Worm (Caenorhabditis elegans) whole organism, early embryonic: Measurements from ENCODE around the gene cest-5.1.
"Not testable (repeated sequence)": the region's sequence is repeated elsewhere in the genome, so short reads cannot be mapped to it uniquely, and the experiment has no call there.

Experiments used
- B0310.2 ChIP-seq: sonication (generic microtip); optimal IDR thresholded peaks from 2 replicates; lab custom pipeline; 2016; ENCODE audit warnings: mild to moderate bottlenecking, missing genetic modification characterization, missing compliant biosample characterization
- F13C5.2 ChIP-seq: sonication (generic microtip); optimal IDR thresholded peaks from 2 replicates; lab custom pipeline; 2017; ENCODE audit warnings: mild to moderate bottlenecking, missing genetic modification characterization, inconsistent platforms, missing compliant biosample characterization
- aly-1 ChIP-seq: sonication (generic microtip); optimal IDR thresholded peaks from 2 replicates; lab custom pipeline; 2016; ENCODE audit warnings: missing genetic modification characterization, missing compliant biosample characterization
- ama-1 ChIP-seq: fragments of 150-350 bp; optimal IDR thresholded peaks from 2 replicates; lab custom pipeline; 2014
- ceh-13 ChIP-seq: fragments of 200-800 bp; sonication (Bioruptor generic); optimal IDR thresholded peaks from 2 replicates; lab custom pipeline; 2018; ENCODE audit warnings: mild to moderate bottlenecking, missing genetic modification characterization, missing compliant biosample characterization
- ceh-36 ChIP-seq: sonication (generic microtip); optimal IDR thresholded peaks from 2 replicates; lab custom pipeline; 2016; ENCODE audit warnings: missing genetic modification characterization, inconsistent platforms, missing compliant biosample characterization
- ets-7 ChIP-seq: sonication (generic microtip); optimal IDR thresholded peaks from 2 replicates; lab custom pipeline; 2016; ENCODE audit warnings: missing genotype, missing genetic modification characterization, missing compliant biosample characterization
- flt-1 ChIP-seq: fragments of 200-800 bp; sonication (Bioruptor generic); IDR thresholded peaks from 2 replicates; pipeline ENCODE4 v1.3.6; 2022; ENCODE audit warnings: missing genetic modification characterization, missing compliant biosample characterization
- hmbx-1 ChIP-seq: sonication (generic microtip); optimal IDR thresholded peaks from 2 replicates; lab custom pipeline; 2016; ENCODE audit warnings: mild to moderate bottlenecking, missing genetic modification characterization, missing compliant biosample characterization
- hmg-4 ChIP-seq: fragments of 200-800 bp; sonication (Bioruptor generic); optimal IDR thresholded peaks from 2 replicates; lab custom pipeline; 2018; ENCODE audit warnings: mild to moderate bottlenecking, missing genetic modification characterization, missing compliant biosample characterization
- hnd-1 ChIP-seq: sonication (generic microtip); optimal IDR thresholded peaks from 2 replicates; lab custom pipeline; 2016; ENCODE audit warnings: missing genetic modification characterization, missing compliant biosample characterization
- pes-1 ChIP-seq: fragments of 200-800 bp; sonication (Bioruptor generic); IDR thresholded peaks from 2 replicates; pipeline ENCODE4 v1.3.6; 2022; ENCODE audit warnings: missing genetic modification reagents, missing genetic modification characterization, missing compliant biosample characterization
- scrt-1 ChIP-seq: fragments of 200-800 bp; sonication (Bioruptor generic); IDR thresholded peaks from 2 replicates; pipeline ENCODE4 v1.3.6; 2022; ENCODE audit warnings: missing genetic modification characterization, missing compliant biosample characterization
- sea-1 ChIP-seq: fragments of 200-800 bp; sonication (Bioruptor generic); conservative IDR thresholded peaks from 2 replicates; pipeline ENCODE4 v1.3.6; 2022; ENCODE audit warnings: missing genetic modification characterization, missing compliant biosample characterization
- tbx-11 ChIP-seq: fragments of 200-800 bp; sonication (Bioruptor generic); IDR thresholded peaks from 2 replicates; pipeline ENCODE4 v1.3.6; 2022; ENCODE audit warnings: missing genetic modification characterization, missing compliant biosample characterization
- tbx-37 ChIP-seq: fragments of 200-800 bp; sonication (Bioruptor generic); conservative IDR thresholded peaks from 2 replicates; pipeline ENCODE4 v1.3.6; 2022; ENCODE audit warnings: missing genetic modification reagents, missing genetic modification characterization, missing compliant biosample characterization
- tra-4 ChIP-seq: sonication (generic microtip); optimal IDR thresholded peaks from 2 replicates; lab custom pipeline; 2017; ENCODE audit warnings: missing genetic modification characterization, missing compliant biosample characterization

Gene cest-5.1

DNA sequence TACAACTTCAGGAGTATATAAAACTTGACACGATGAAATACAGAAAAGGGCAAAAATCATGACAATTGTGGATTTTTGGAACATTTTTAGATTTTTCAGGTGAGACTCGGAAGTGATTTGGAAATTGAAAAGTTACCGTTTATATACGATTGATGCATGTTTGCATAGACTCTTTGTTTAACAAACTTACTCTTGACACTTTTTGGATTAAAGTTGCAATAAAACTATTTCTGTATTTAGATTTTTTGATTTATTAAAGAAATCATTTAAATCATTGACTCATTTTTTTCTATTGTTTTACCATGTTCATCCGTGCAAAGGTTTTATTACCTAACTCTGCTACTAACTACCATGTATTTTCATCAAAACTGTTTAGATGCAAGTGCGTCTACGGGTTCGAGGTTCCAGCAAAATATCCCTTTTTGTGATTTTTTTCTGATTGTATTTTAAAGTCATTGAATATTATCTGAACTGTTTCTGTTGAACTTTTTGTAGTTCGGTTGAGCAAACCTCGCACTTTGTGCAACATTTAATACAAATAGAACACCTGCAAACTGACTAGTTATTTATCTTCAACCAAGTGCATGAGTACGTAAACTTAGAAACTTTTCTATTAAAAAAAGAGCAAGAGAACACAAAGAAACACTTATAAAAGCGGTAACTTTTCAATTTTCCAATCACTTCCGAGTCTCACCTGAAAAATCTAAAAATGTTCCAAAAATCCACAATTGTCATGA lies 40.4 kb downstream of the cest-5.1 start, which contains the start of the genes nspb-1 and nspb-2:
Gene nspb-1, minus strand, starts transcription at position 101 of the 737 bp plus-strand sequence.
Gene nspb-2, plus strand, starts transcription at position 687 of the 737 bp plus-strand sequence.
- not testable (repeated sequence) for TF ChIP-seq tbx-37 (GFP tag; lab: Robert Waterston, UW); ceh-13 (GFP tag; lab: Kevin White, UChicago); ets-7 (tag; lab: Kevin White, UChicago)

- no peak for TF ChIP-seq aly-1 (tag; lab: Kevin White, UChicago)
- TF ChIP-seq ama-1 (lab: Kevin White, UChicago), result no peak
Observed at ce11 chrIV:6590029-6590428, 41.5 kb downstream of the cest-5.1 start, which contains the start of the genes lec-11 and irld-7. Gene lec-11, minus strand, starts transcription at chrIV:6590154. Gene irld-7, plus strand, starts transcription at chrIV:6590360.

DNA sequence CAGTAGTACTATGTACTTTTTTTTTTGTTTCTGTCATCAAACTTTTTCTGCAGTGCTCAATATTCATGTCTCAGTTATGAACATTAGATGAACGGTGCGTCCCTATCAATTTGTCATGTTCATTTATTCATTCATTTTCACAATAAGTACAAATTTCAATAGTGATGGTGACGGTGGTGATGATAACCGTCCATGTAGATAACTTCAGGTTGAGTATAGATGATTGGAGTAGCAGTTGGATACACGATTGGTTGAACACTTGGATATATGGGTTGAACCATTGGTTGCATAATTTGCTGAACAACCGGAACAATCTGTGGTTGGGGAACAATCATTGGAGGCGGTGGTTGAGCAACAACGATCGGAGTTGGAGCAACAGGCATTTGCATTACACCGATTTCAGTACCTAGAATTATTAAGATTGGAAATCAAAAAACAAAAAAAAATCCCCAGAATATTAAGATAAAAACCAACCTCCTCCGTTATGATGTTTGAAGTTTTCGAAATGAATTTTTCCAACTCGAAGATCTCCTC lies 43.4 kb downstream of the cest-5.1 start:
- TF ChIP-seq hnd-1, result no peak
- TF ChIP-seq ceh-13 (GFP tag; lab: Kevin White, UChicago), result no peak
- TF ChIP-seq pes-1, result no peak
- no peak for TF ChIP-seq sea-1
- TF ChIP-seq tra-4 (tag; lab: Kevin White, UChicago), result no peak
- TF ChIP-seq ceh-36 (tag; lab: Kevin White, UChicago), result no peak
- TF ChIP-seq flt-1 (GFP tag; lab: Robert Waterston, UW), result no peak
- TF ChIP-seq tbx-37 (GFP tag; lab: Robert Waterston, UW), result no peak

DNA sequence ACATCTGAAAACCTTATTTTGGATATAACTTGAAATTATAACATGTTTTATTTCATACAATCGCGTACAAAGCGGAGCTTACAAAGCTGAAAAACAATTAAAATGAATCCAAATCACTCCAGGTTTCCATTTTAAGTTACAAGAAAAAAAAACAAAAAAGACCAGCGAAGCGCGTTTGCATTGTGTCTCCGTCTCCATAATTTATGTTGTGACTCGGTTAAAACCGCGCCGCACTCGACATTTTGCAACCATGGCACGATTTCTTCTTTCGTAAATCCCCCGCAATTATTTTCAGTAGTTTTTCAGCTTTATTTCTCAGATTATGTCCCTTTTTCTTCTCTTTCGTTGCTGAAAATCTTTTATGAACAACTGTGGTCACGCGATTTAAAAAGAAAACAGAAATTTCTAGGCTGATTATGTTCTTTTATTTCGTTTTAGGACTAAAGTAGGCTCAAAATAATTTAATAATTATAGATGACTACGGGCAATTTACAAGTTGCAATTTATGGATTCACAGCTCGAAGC lies 46.1 kb downstream of the cest-5.1 start, which contains the start of the genes F38A5.2 and dnj-11:
Gene F38A5.2, minus strand, starts transcription at position 4 of the 525 bp plus-strand sequence.
Gene dnj-11, plus strand, starts transcription at position 475 of the 525 bp plus-strand sequence.
- TF ChIP-seq tra-4 (tag; lab: Kevin White, UChicago) (no peak), hmbx-1 (tag; lab: Kevin White, UChicago) (no peak), F13C5.2 (tag; lab: Kevin White, UChicago) (peak; percentile 59), hnd-1 (no peak)

DNA sequence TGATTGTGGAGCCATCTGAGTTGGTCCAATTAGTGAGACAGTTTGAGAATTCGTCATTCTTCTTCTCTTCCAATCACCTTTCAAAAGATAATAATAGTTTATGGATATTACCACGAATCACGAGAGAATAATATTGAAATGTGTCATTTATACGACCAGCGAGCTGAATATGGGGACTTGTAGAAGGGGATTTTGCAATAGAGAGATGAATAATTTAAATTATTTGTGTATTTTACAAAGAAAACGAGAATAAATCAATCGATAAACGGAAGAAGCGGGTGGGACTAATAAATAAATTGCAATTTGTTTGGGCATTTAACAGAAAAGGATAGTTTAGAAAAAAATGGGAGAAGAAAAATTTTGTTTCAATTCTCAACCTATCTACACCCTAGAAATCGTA lies 49.0 kb downstream of the cest-5.1 start, which contains the start of gene odr-8:
Gene odr-8, minus strand, starts transcription at position 101 of the 400 bp plus-strand sequence.
- TF ChIP-seq tbx-11 (GFP tag; lab: Robert Waterston, UW) (no peak), F13C5.2 (tag; lab: Kevin White, UChicago) (no peak), ets-7 (tag; lab: Kevin White, UChicago) (no peak), B0310.2 (no peak), hmg-4 (GFP tag; lab: Kevin White, UChicago) (no peak), tbx-37 (GFP tag; lab: Robert Waterston, UW) (no peak), sea-1 (no peak), scrt-1 (GFP tag; lab: Robert Waterston, UW) (no peak), ceh-13 (GFP tag; lab: Kevin White, UChicago) (no peak), hnd-1 (no peak), ceh-36 (tag; lab: Kevin White, UChicago) (no peak), ama-1 (lab: Kevin White, UChicago) (no peak), hmbx-1 (tag; lab: Kevin White, UChicago) (no peak), pes-1 (no peak), aly-1 (tag; lab: Kevin White, UChicago) (no peak), flt-1 (GFP tag; lab: Robert Waterston, UW) (no peak), tra-4 (tag; lab: Kevin White, UChicago) (no peak)

DNA sequence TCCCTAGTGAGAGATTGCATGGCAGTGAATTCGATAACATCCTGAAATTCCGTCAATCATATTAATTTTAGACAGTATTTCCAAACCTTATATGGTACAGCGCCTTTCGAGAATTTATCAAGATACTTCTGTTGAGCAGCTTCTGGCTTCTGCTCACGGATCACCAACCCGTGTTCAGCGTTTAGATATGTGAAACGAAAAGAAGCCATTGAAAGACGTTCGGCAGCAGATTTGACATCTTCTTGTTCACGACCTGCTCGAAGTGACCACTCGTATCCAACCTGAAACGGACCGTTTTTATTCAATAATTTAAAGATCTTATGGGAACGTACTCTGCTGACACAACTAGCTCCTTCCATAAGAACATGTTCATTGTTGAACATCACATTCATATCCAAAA lies 49.9 kb downstream of the cest-5.1 start:
- TF ChIP-seq ceh-13 (GFP tag; lab: Kevin White, UChicago) (no peak), ama-1 (lab: Kevin White, UChicago) (no peak), hmg-4 (GFP tag; lab: Kevin White, UChicago) (no peak), scrt-1 (GFP tag; lab: Robert Waterston, UW) (no peak), ets-7 (tag; lab: Kevin White, UChicago) (no peak), F13C5.2 (tag; lab: Kevin White, UChicago) (no peak), aly-1 (tag; lab: Kevin White, UChicago) (no peak), ceh-36 (tag; lab: Kevin White, UChicago) (no peak), hmbx-1 (tag; lab: Kevin White, UChicago) (no peak), tbx-37 (GFP tag; lab: Robert Waterston, UW) (no peak), tra-4 (tag; lab: Kevin White, UChicago) (no peak), pes-1 (no peak), hnd-1 (no peak), sea-1 (no peak), B0310.2 (no peak), flt-1 (GFP tag; lab: Robert Waterston, UW) (no peak), tbx-11 (GFP tag; lab: Robert Waterston, UW) (no peak)
